Worm (Caenorhabditis elegans): ENCODE data around the gene K09E9.4.
A peak's percentile ranks its signal among the peaks of the same experiment; 100 is the strongest.

K09E9.4 gene

ce11 chrX:15630340-15630739 is at the start of gene K09E9.4:
Gene K09E9.4 (minus strand): TSS chrX:15630440.
- TF ChIP-seq Y53F4B.3 (GFP tag; IDR thresholded peaks at IDR 0.05), result no peak
- TF ChIP-seq cebp-2 (GFP tag; IDR thresholded peaks at IDR 0.05), result no peak
- TF ChIP-seq nfyb-1 (GFP tag; IDR thresholded peaks at IDR 0.05), result no peak
- TF ChIP-seq Y53G8AR.9 (GFP tag; conservative IDR thresholded peaks at IDR 0.05), result no peak
- TF ChIP-seq let-607 (tag; optimal IDR thresholded peaks at IDR 0.05), result no peak
- TF ChIP-seq cebp-1 (GFP tag; IDR thresholded peaks at IDR 0.05), result no peak
- peak; percentile 52 for TF ChIP-seq cebp-1 (tag; optimal IDR thresholded peaks at IDR 0.05)
- no peak for TF ChIP-seq ama-1 (optimal IDR thresholded peaks at IDR 0.05)
- TF ChIP-seq ama-1 (GFP tag; optimal IDR thresholded peaks at IDR 0.05), result no peak
- no peak for TF ChIP-seq nfya-2 (GFP tag; IDR thresholded peaks at IDR 0.05)
- TF ChIP-seq mel-28 (tag; optimal IDR thresholded peaks at IDR 0.05; ENCODE audit: borderline replicate concordance), result no peak

- no peak for TF ChIP-seq madf-8 (GFP tag; conservative IDR thresholded peaks at IDR 0.05)
- TF ChIP-seq F37B4.10 (GFP tag; IDR thresholded peaks at IDR 0.05), result no peak
- no peak for TF ChIP-seq madf-10 (tag; optimal IDR thresholded peaks at IDR 0.05)
- TF ChIP-seq C17E4.6 (GFP tag; IDR thresholded peaks at IDR 0.05), result no peak
- TF ChIP-seq lsy-27 (tag; optimal IDR thresholded peaks at IDR 0.05; ENCODE audit: borderline replicate concordance, insufficient read depth), result no peak
- TF ChIP-seq ama-1 (optimal IDR thresholded peaks at IDR 0.05), result no peak
- no peak for TF ChIP-seq ama-1 (GFP tag; optimal IDR thresholded peaks at IDR 0.05)
- TF ChIP-seq nhr-80 (tag; optimal IDR thresholded peaks at IDR 0.05), result no peak
Observed at ce11 chrX:15675622-15676021, 45.4 kb upstream of the K09E9.4 start, which contains the start of gene F59D12.2. Gene F59D12.2 (minus strand): TSS chrX:15675722.

ce11 chrX:15668695-15669094 is 38.5 kb upstream of the K09E9.4 start:
- TF ChIP-seq F39B2.1 (GFP tag; IDR thresholded peaks at IDR 0.05), result no peak
- TF ChIP-seq ccch-3 (GFP tag; optimal IDR thresholded peaks at IDR 0.05), result no peak
- no peak for TF ChIP-seq B0261.1 (tag; optimal IDR thresholded peaks at IDR 0.05)
- TF ChIP-seq ceh-40 (GFP tag; IDR thresholded peaks at IDR 0.05), result no peak
- TF ChIP-seq B0336.3 (GFP tag; IDR thresholded peaks at IDR 0.05), result no peak
- TF ChIP-seq C06A6.2 (GFP tag; conservative IDR thresholded peaks at IDR 0.05), result no peak
- no peak for TF ChIP-seq lir-1 (GFP tag; conservative IDR thresholded peaks at IDR 0.05)
- no peak for TF ChIP-seq B0035.1 (tag; optimal IDR thresholded peaks at IDR 0.05)
- no peak for TF ChIP-seq dpff-1 (tag; optimal IDR thresholded peaks at IDR 0.05)
- no peak for TF ChIP-seq Y95B8A.8 (GFP tag; IDR thresholded peaks at IDR 0.05)
- no peak for TF ChIP-seq pbrm-1 (GFP tag; IDR thresholded peaks at IDR 0.05)
- no peak for TF ChIP-seq madf-8 (GFP tag; conservative IDR thresholded peaks at IDR 0.05)
- no peak for TF ChIP-seq zim-3 (tag; optimal IDR thresholded peaks at IDR 0.05)
- TF ChIP-seq dpl-1 (GFP tag; optimal IDR thresholded peaks at IDR 0.05), result no peak
- no peak for TF ChIP-seq F57A8.1 (GFP tag; optimal IDR thresholded peaks at IDR 0.05)
- TF ChIP-seq chd-7 (tag; optimal IDR thresholded peaks at IDR 0.05), result no peak
- no peak for TF ChIP-seq nfyb-1 (GFP tag; IDR thresholded peaks at IDR 0.05)
- TF ChIP-seq ama-1 (optimal IDR thresholded peaks at IDR 0.05), result no peak
- no peak for TF ChIP-seq ama-1 (GFP tag; optimal IDR thresholded peaks at IDR 0.05)

ce11 chrX:15668053-15668599 is 37.9 kb upstream of the K09E9.4 start:
- TF ChIP-seq bed-1 (GFP tag; IDR thresholded peaks at IDR 0.05) (no peak), F23B12.7 (tag; optimal IDR thresholded peaks at IDR 0.05; ENCODE audit: insufficient read depth) (no peak), athp-1 (tag; optimal IDR thresholded peaks at IDR 0.05) (no peak), let-526 (GFP tag; IDR thresholded peaks at IDR 0.05) (no peak), hrde-1 (tag; optimal IDR thresholded peaks at IDR 0.05; ENCODE audit: borderline replicate concordance) (no peak), hlh-12 (tag; optimal IDR thresholded peaks at IDR 0.05) (no peak), ceh-91 (GFP tag; IDR thresholded peaks at IDR 0.05) (no peak), sdz-38 (tag; optimal IDR thresholded peaks at IDR 0.05) (no peak), akir-1 (GFP tag; optimal IDR thresholded peaks at IDR 0.05) (no peak), B0019.2 (GFP tag; conservative IDR thresholded peaks at IDR 0.05) (no peak), B0336.3 (GFP tag; IDR thresholded peaks at IDR 0.05) (no peak), hmg-20 (GFP tag; IDR thresholded peaks at IDR 0.05) (no peak), ekl-4 (GFP tag; IDR thresholded peaks at IDR 0.05) (no peak), F39B2.1 (GFP tag; IDR thresholded peaks at IDR 0.05) (no peak), ztf-25 (GFP tag; IDR thresholded peaks at IDR 0.05) (no peak), cebp-1 (GFP tag; IDR thresholded peaks at IDR 0.05) (no peak), cebp-1 (tag; optimal IDR thresholded peaks at IDR 0.05) (no peak)
